Worm (Caenorhabditis elegans): Measurements from ENCODE around the gene glp-1.

glp-1 gene

ce11 chrIII:9051119-9051597 is 40.9 kb upstream of the glp-1 start (continued):
- TF ChIP-seq ceh-9 (tag; optimal IDR thresholded peaks at IDR 0.05) (no peak), nhr-25 (tag; optimal IDR thresholded peaks at IDR 0.05) (peak; percentile 98), hmg-11 (tag; optimal IDR thresholded peaks at IDR 0.05) (no peak), fos-1 (tag; optimal IDR thresholded peaks at IDR 0.05) (peak; percentile 56), lin-39 (tag; optimal IDR thresholded peaks at IDR 0.05) (no peak), tbx-2 (tag; optimal IDR thresholded peaks at IDR 0.05) (peak; percentile 81), nhr-77 (tag; optimal IDR thresholded peaks at IDR 0.05) (no peak), nhr-23 (tag; optimal IDR thresholded peaks at IDR 0.05) (peak; percentile 84), unc-39 (tag; optimal IDR thresholded peaks at IDR 0.05) (no peak), lin-15B (tag; optimal IDR thresholded peaks at IDR 0.05) (peak; percentile 22), daf-12 (tag; optimal IDR thresholded peaks at IDR 0.05) (no peak), elt-2 (tag; optimal IDR thresholded peaks at IDR 0.05) (peak; percentile 66), nhr-237 (tag; optimal IDR thresholded peaks at IDR 0.05) (no peak)

- TF ChIP-seq ztf-11 (tag; optimal IDR thresholded peaks at IDR 0.05) (no peak), ama-1 (optimal IDR thresholded peaks at IDR 0.05) (peak; percentile 72)
Measured at ce11 chrIII:9051714-9052113, 40.3 kb upstream of the glp-1 start.

- no peak for TF ChIP-seq nhr-237 (tag; optimal IDR thresholded peaks at IDR 0.05)
- TF ChIP-seq ztf-11 (tag; optimal IDR thresholded peaks at IDR 0.05) = no peak
- TF ChIP-seq ceh-28 (tag; optimal IDR thresholded peaks at IDR 0.05) = no peak
- TF ChIP-seq mml-1 (tag; optimal IDR thresholded peaks at IDR 0.05) = no peak
- no peak for TF ChIP-seq nhr-11 (tag; optimal IDR thresholded peaks at IDR 0.05)
- TF ChIP-seq lin-39 (tag; optimal IDR thresholded peaks at IDR 0.05) = peak; percentile 60
- no peak for TF ChIP-seq unc-39 (tag; optimal IDR thresholded peaks at IDR 0.05)
- TF ChIP-seq lsy-12 (tag; optimal IDR thresholded peaks at IDR 0.05) = peak; percentile 12
- no peak for TF ChIP-seq nhr-77 (tag; optimal IDR thresholded peaks at IDR 0.05)
- no peak for TF ChIP-seq tbx-2 (tag; optimal IDR thresholded peaks at IDR 0.05)
- TF ChIP-seq elt-2 (tag; optimal IDR thresholded peaks at IDR 0.05) = peak; percentile 22
- TF ChIP-seq pha-4 (tag; optimal IDR thresholded peaks at IDR 0.05) = peak; percentile 12
- peak; percentile 79 for TF ChIP-seq hmg-11 (tag; optimal IDR thresholded peaks at IDR 0.05)
- TF ChIP-seq ztf-4 (tag; optimal IDR thresholded peaks at IDR 0.05) = peak; percentile 18
- TF ChIP-seq nhr-43 (tag; optimal IDR thresholded peaks at IDR 0.05; ENCODE audit: poor library complexity, severe bottlenecking) = peak; percentile 3
- peak; percentile 66 for TF ChIP-seq jun-1 (tag; optimal IDR thresholded peaks at IDR 0.05)
- TF ChIP-seq egl-27 (tag; optimal IDR thresholded peaks at IDR 0.05) = no peak
- TF ChIP-seq eor-1 (tag; optimal IDR thresholded peaks at IDR 0.05) = no peak
- TF ChIP-seq nhr-23 (tag; optimal IDR thresholded peaks at IDR 0.05) = no peak
- no peak for TF ChIP-seq R02D3.7 (tag; optimal IDR thresholded peaks at IDR 0.05)
- TF ChIP-seq elt-1 (tag; optimal IDR thresholded peaks at IDR 0.05) = no peak
- TF ChIP-seq nhr-28 (tag; optimal IDR thresholded peaks at IDR 0.05) = no peak
- no peak for TF ChIP-seq egl-5 (tag; optimal IDR thresholded peaks at IDR 0.05)
- TF ChIP-seq ama-1 (optimal IDR thresholded peaks at IDR 0.05) = peak; percentile 94
- TF ChIP-seq sea-2 (GFP tag; optimal IDR thresholded peaks at IDR 0.05) = no peak
- TF ChIP-seq fos-1 (tag; optimal IDR thresholded peaks at IDR 0.05) = no peak
- no peak for TF ChIP-seq nhr-67 (tag; optimal IDR thresholded peaks at IDR 0.05)
- TF ChIP-seq snpc-4 (tag; optimal IDR thresholded peaks at IDR 0.05) = no peak
- peak; percentile 59 for TF ChIP-seq nhr-25 (tag; optimal IDR thresholded peaks at IDR 0.05)
- peak; percentile 54 for TF ChIP-seq nfya-1 (tag; optimal IDR thresholded peaks at IDR 0.05; ENCODE audit: insufficient read depth)
- TF ChIP-seq mdl-1 (tag; optimal IDR thresholded peaks at IDR 0.05) = no peak
- no peak for TF ChIP-seq ceh-16 (tag; optimal IDR thresholded peaks at IDR 0.05)
- no peak for TF ChIP-seq fkh-10 (GFP tag; optimal IDR thresholded peaks at IDR 0.05)
- TF ChIP-seq fkh-2 (tag; optimal IDR thresholded peaks at IDR 0.05) = no peak
- TF ChIP-seq ceh-9 (tag; optimal IDR thresholded peaks at IDR 0.05) = no peak
- TF ChIP-seq pqm-1 (tag; optimal IDR thresholded peaks at IDR 0.05) = no peak
- peak; percentile 26 for TF ChIP-seq lin-15B (tag; optimal IDR thresholded peaks at IDR 0.05)
- TF ChIP-seq nhr-12 (tag; optimal IDR thresholded peaks at IDR 0.05) = no peak
- no peak for TF ChIP-seq skn-1 (tag; optimal IDR thresholded peaks at IDR 0.05)
- no peak for TF ChIP-seq daf-12 (tag; optimal IDR thresholded peaks at IDR 0.05)
- no peak for TF ChIP-seq unc-62 (GFP tag; optimal IDR thresholded peaks at IDR 0.05)
- no peak for TF ChIP-seq ZK546.5 (tag; optimal IDR thresholded peaks at IDR 0.05)
Measured at ce11 chrIII:9052371-9052978, 39.6 kb upstream of the glp-1 start.
